Worm (Caenorhabditis elegans): ENCODE data around the gene ZK105.8.
"Not testable (repeated sequence)": the region's sequence is repeated elsewhere in the genome, so short reads cannot be mapped to it uniquely, and the experiment has no call there.

ZK105.8 gene

ce11 chrV:7703536-7703935 lies 20.8 kb upstream of the ZK105.8 start, which contains the start of gene srsx-40:
Gene srsx-40 (minus strand): TSS chrV:7703636.
- not testable (repeated sequence) for TF ChIP-seq cog-1 (tag; optimal IDR thresholded peaks at IDR 0.05); tab-1 (GFP tag; IDR thresholded peaks at IDR 0.05); ztf-23 (GFP tag; IDR thresholded peaks at IDR 0.05)

DNA sequence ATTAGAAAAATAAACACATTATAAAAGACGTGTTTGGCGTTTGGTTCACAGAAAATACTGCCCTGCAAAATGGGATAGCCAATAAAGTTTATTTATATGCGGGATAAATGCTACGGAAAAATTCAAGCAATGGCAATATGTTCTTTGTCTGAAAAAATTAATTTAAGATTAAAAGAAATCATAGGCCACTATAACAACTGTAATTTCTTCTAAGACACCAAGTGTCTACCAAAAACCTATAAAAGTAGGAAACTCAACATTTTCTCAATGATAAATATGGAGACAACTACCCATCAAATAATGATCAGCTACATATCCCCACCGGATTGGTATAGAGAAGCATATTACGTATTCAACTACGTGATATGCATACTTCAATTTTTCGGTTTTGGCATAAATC lies 19.0 kb upstream of the ZK105.8 start, which contains the start of gene srw-3:
Gene srw-3, plus strand, starts transcription at position 301 of the 400 bp plus-strand sequence.
- TF ChIP-seq tab-1 (GFP tag; IDR thresholded peaks at IDR 0.05) (no peak), ref-1 (GFP tag; conservative IDR thresholded peaks at IDR 0.05) (no peak)

- TF ChIP-seq med-1 (GFP tag; optimal IDR thresholded peaks at IDR 0.05; ENCODE audit: insufficient read depth): no peak
- TF ChIP-seq ref-1 (GFP tag; conservative IDR thresholded peaks at IDR 0.05): no peak
- no peak for TF ChIP-seq tab-1 (GFP tag; IDR thresholded peaks at IDR 0.05)
- no peak for TF ChIP-seq ztf-29 (GFP tag; IDR thresholded peaks at IDR 0.05)
- no peak for TF ChIP-seq flt-1 (GFP tag; IDR thresholded peaks at IDR 0.05)
- no peak for TF ChIP-seq T22C8.4 (GFP tag; IDR thresholded peaks at IDR 0.05)
- TF ChIP-seq cog-1 (tag; optimal IDR thresholded peaks at IDR 0.05): no peak
- no peak for TF ChIP-seq ztf-23 (GFP tag; IDR thresholded peaks at IDR 0.05)
- TF ChIP-seq klf-2 (GFP tag; conservative IDR thresholded peaks at IDR 0.05): no peak
These were observed 15.8 kb upstream of the ZK105.8 start, which contains the start of gene ZK105.11 for ce11 chrV:7708525-7708924. Gene ZK105.11 (minus strand): TSS chrV:7708625.

DNA sequence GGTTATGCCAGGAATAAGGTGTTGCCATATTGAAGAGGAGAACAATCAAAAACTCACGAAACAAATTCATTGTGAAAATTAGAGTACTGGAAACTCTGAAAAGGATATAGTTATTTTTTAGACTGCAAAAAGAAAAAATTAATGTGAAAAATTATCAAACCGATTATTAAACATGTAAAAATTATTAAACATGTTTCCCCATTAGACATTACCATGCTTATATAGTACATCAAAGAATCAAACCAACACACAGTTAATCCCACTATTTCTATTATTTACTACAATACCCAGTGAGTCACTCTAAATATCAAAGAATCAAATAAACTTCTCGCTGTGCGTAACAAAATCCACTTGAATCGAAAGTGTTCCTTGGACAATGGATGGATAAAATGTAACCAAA lies 11.2 kb upstream of the ZK105.8 start, which contains the start of gene ZK105.13:
Gene ZK105.13, minus strand, starts transcription at position 101 of the 400 bp plus-strand sequence.
- TF ChIP-seq klf-2 (GFP tag; conservative IDR thresholded peaks at IDR 0.05): no peak
- no peak for TF ChIP-seq flt-1 (GFP tag; IDR thresholded peaks at IDR 0.05)
- TF ChIP-seq ztf-23 (GFP tag; IDR thresholded peaks at IDR 0.05): no peak
- TF ChIP-seq ztf-29 (GFP tag; IDR thresholded peaks at IDR 0.05): no peak

DNA sequence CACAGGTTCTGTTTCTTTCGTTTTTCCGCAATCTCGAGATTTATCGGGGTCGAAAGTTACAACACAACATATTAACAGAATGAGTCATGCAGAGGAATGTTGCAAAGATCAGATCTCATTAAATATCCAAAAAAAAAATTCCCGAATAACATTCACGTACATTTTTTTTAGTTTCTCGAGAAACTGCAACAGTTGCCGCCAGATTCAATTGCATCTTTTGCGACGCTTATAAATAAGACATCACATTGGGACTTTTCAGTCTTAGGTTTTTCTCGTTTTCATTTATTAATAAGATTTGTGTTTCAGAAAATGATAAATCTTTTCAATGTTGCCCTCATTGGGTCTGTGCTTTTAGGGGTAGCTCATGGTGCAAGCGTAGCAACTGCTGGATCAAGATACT lies 10.6 kb upstream of the ZK105.8 start, which contains the start of gene ZK105.1:
Gene ZK105.1, plus strand, starts transcription at position 301 of the 400 bp plus-strand sequence.
- TF ChIP-seq flt-1 (GFP tag; IDR thresholded peaks at IDR 0.05): no peak

ce11 chrV:7716034-7716433 lies 8.3 kb upstream of the ZK105.8 start, which contains the start of gene ZK105.12:
Gene ZK105.12 (minus strand): TSS chrV:7716134.
- TF ChIP-seq ztf-29 (GFP tag; IDR thresholded peaks at IDR 0.05) (no peak), med-1 (GFP tag; optimal IDR thresholded peaks at IDR 0.05; ENCODE audit: insufficient read depth) (no peak), ref-1 (GFP tag; conservative IDR thresholded peaks at IDR 0.05) (no peak), klf-2 (GFP tag; conservative IDR thresholded peaks at IDR 0.05) (no peak), flt-1 (GFP tag; IDR thresholded peaks at IDR 0.05) (no peak), ztf-23 (GFP tag; IDR thresholded peaks at IDR 0.05) (no peak), T22C8.4 (GFP tag; IDR thresholded peaks at IDR 0.05) (no peak), cog-1 (tag; optimal IDR thresholded peaks at IDR 0.05) (no peak), tab-1 (GFP tag; IDR thresholded peaks at IDR 0.05) (no peak)

ce11 chrV:7717629-7718028 lies 6.7 kb upstream of the ZK105.8 start, which contains the start of gene ZK105.5:
Gene ZK105.5 (minus strand): TSS chrV:7717729.
- no peak for TF ChIP-seq cog-1 (tag; optimal IDR thresholded peaks at IDR 0.05)
- no peak for TF ChIP-seq ztf-23 (GFP tag; IDR thresholded peaks at IDR 0.05)
- TF ChIP-seq ztf-29 (GFP tag; IDR thresholded peaks at IDR 0.05): no peak
- no peak for TF ChIP-seq med-1 (GFP tag; optimal IDR thresholded peaks at IDR 0.05; ENCODE audit: insufficient read depth)
- TF ChIP-seq flt-1 (GFP tag; IDR thresholded peaks at IDR 0.05): no peak
- TF ChIP-seq klf-2 (GFP tag; conservative IDR thresholded peaks at IDR 0.05): no peak
- TF ChIP-seq tab-1 (GFP tag; IDR thresholded peaks at IDR 0.05): no peak
- TF ChIP-seq T22C8.4 (GFP tag; IDR thresholded peaks at IDR 0.05): no peak
- TF ChIP-seq ref-1 (GFP tag; conservative IDR thresholded peaks at IDR 0.05): no peak

ce11 chrV:7721945-7722344 lies 2.3 kb upstream of the ZK105.8 start, which contains the start of gene ZK105.14:
Gene ZK105.14 (minus strand): TSS chrV:7722045.
- TF ChIP-seq flt-1 (GFP tag; IDR thresholded peaks at IDR 0.05) (no peak), klf-2 (GFP tag; conservative IDR thresholded peaks at IDR 0.05) (no peak), ztf-23 (GFP tag; IDR thresholded peaks at IDR 0.05) (no peak)

DNA sequence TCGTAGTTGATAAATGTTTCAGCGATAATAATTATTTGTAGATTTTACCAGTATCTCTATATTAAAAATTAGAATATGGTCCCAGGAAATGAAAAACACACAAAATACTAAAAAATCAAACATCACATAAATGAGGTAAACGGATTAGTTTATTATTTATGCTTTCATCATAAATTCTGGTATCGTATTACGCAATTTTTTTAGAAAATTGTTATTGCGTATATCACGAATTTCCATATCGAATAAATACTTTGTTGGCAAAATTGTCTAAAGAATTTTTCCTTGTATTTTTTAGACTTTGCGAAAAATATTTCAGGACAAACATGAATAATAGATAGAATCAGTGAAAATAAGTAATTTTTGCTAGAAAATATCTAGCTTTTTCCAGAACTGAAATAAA lies 1.9 kb downstream of the ZK105.8 start:
- TF ChIP-seq ztf-29 (GFP tag; IDR thresholded peaks at IDR 0.05) (no peak), tab-1 (GFP tag; IDR thresholded peaks at IDR 0.05) (no peak), ztf-23 (GFP tag; IDR thresholded peaks at IDR 0.05) (no peak)

- no peak for TF ChIP-seq ref-1 (GFP tag; conservative IDR thresholded peaks at IDR 0.05)
- TF ChIP-seq klf-2 (GFP tag; conservative IDR thresholded peaks at IDR 0.05): no peak
- no peak for TF ChIP-seq tab-1 (GFP tag; IDR thresholded peaks at IDR 0.05)
- no peak for TF ChIP-seq ztf-29 (GFP tag; IDR thresholded peaks at IDR 0.05)
- TF ChIP-seq med-1 (GFP tag; optimal IDR thresholded peaks at IDR 0.05; ENCODE audit: insufficient read depth): no peak
- no peak for TF ChIP-seq ztf-23 (GFP tag; IDR thresholded peaks at IDR 0.05)
- TF ChIP-seq flt-1 (GFP tag; IDR thresholded peaks at IDR 0.05): no peak
These were observed 2.6 kb downstream of the ZK105.8 start for ce11 chrV:7726927-7727326.

DNA sequence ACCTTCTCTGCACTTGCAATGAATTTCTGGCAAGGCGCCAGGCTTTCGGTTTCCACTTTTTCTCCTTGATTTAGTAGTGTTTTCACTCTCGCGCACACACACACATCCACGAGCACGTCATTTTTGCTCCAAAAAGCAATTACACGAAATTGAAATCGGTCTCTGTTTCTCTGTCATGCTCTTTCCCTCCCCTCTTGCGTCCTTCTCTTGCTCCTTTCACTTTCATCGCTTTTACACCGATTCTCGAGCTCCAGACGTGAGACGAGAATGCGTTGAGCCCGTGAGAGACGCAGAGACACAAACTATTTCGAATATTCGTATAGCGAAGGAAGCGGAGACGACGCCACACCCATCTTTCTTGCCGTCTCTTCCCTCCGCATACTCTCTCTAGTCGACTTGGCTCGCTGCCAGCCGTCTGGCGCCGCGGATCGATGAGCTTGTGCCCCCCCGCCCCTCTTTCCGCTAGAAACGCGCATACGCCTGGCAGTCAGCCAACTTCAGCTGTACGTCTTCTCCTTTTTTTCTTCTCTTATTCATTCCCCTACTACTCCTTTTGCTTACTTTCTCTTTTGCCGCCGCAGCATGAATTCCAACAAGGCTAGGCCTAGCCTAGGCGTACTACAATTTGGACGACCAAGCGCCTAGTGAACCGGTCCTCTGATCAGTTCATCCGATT lies 3.8 kb downstream of the ZK105.8 start:
- TF ChIP-seq med-1 (GFP tag; optimal IDR thresholded peaks at IDR 0.05; ENCODE audit: insufficient read depth) (no peak), ref-1 (GFP tag; conservative IDR thresholded peaks at IDR 0.05) (no peak), ztf-29 (GFP tag; IDR thresholded peaks at IDR 0.05) (no peak), T22C8.4 (GFP tag; IDR thresholded peaks at IDR 0.05) (no peak; the same call in 1 of the 2 replicates), tab-1 (GFP tag; IDR thresholded peaks at IDR 0.05) (no peak), flt-1 (GFP tag; IDR thresholded peaks at IDR 0.05) (0 out of 2 replicates have a peak, but pooled peaks have one; percentile 41), ztf-23 (GFP tag; IDR thresholded peaks at IDR 0.05) (no peak), cog-1 (tag; optimal IDR thresholded peaks at IDR 0.05) (peak; percentile 48), klf-2 (GFP tag; conservative IDR thresholded peaks at IDR 0.05) (0 out of 2 replicates have a peak, but pooled peaks have one; percentile 36)

Measured in whole organism, midembryonic.